Worm (Caenorhabditis elegans): ENCODE data around the gene F59B10.6.

DNA sequence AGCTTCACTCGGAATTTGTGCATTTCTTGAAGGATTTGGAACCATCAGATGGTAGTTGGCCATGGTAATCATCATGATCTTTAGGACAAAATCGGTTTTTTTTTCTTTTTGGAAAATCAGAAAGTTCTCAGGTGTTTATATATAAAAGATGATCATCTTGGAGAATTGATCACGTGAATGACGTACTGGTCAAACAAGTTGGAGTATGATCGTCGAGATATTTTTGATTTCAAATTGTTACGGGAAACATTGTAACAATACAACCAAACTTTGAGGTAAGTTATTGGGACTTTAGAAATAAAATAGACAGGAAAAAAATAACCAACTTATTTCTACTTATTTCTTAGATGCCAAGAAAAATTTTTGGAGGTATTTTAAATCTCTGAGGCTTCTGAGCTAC lies 5.3 kb downstream of the F59B10.6 start, which contains the start of gene F59B10.4:
- TF ChIP-seq nfya-2 (GFP tag; IDR thresholded peaks at IDR 0.05) (no peak), snpc-4 (GFP tag; optimal IDR thresholded peaks at IDR 0.05) (no peak), snpc-4 (tag; optimal IDR thresholded peaks at IDR 0.05) (no peak), madf-10 (tag; optimal IDR thresholded peaks at IDR 0.05) (no peak), C06A6.2 (GFP tag; conservative IDR thresholded peaks at IDR 0.05) (no peak), mes-4 (tag; optimal IDR thresholded peaks at IDR 0.05) (no peak), attf-3 (GFP tag; conservative IDR thresholded peaks at IDR 0.05) (no peak), ceh-91 (GFP tag; IDR thresholded peaks at IDR 0.05) (no peak), lin-35 (GFP tag; optimal IDR thresholded peaks at IDR 0.05) (no peak), bed-2 (GFP tag; IDR thresholded peaks at IDR 0.05) (no peak), nhr-27 (tag; optimal IDR thresholded peaks at IDR 0.05) (no peak), lir-1 (GFP tag; conservative IDR thresholded peaks at IDR 0.05) (no peak), cebp-2 (GFP tag; IDR thresholded peaks at IDR 0.05) (no peak), ets-4 (GFP tag; optimal IDR thresholded peaks at IDR 0.05) (no peak)

Measured in whole organism, young adult.